Worm (Caenorhabditis elegans) whole organism, young adult: Measurements from ENCODE around the gene K02D3.1.

ENCODE experiments used
- C17E4.6 ChIP-seq: fragments of 200-800 bp; sonication (Bioruptor generic); IDR thresholded peaks from 2 replicates; pipeline ENCODE4 v1.3.6; 2022; ENCODE audit warnings: missing genetic modification reagents, missing genetic modification characterization, missing compliant biosample characterization
- F39B2.1 ChIP-seq: fragments of 200-800 bp; sonication (Bioruptor generic); IDR thresholded peaks from 2 replicates; pipeline ENCODE4 v1.3.6; 2022; ENCODE audit warnings: missing genetic modification reagents, missing genetic modification characterization, missing compliant biosample characterization
- F55B11.4 ChIP-seq: sonication (generic microtip); optimal IDR thresholded peaks from 2 replicates; lab custom pipeline; 2016; ENCODE audit warnings: missing compliant biosample characterization, missing genetic modification characterization, borderline replicate concordance; ENCODE audit not compliant: insufficient read depth
- F57A8.1 ChIP-seq: fragments of 200-800 bp; sonication (Bioruptor generic); optimal IDR thresholded peaks from 2 replicates; lab custom pipeline; 2018; ENCODE audit warnings: mild to moderate bottlenecking, missing genetic modification characterization, moderate library complexity, missing compliant biosample characterization
- F57C9.4 ChIP-seq: sonication (generic microtip); optimal IDR thresholded peaks from 2 replicates; lab custom pipeline; 2017; ENCODE audit warnings: mild to moderate bottlenecking, missing genetic modification characterization, missing compliant biosample characterization
- K11D2.4 ChIP-seq: fragments of 200-800 bp; sonication (Bioruptor generic); IDR thresholded peaks from 2 replicates; pipeline ENCODE4 v1.3.6; 2022; ENCODE audit warnings: missing genetic modification reagents, missing genetic modification characterization, missing compliant biosample characterization
- T07F8.4 ChIP-seq: sonication (generic microtip); optimal IDR thresholded peaks from 2 replicates; lab custom pipeline; 2016; ENCODE audit warnings: mild to moderate bottlenecking, missing genetic modification characterization, moderate library complexity, missing compliant biosample characterization
- Y53G8AR.9 ChIP-seq: fragments of 200-800 bp; sonication (Bioruptor generic); conservative IDR thresholded peaks from 2 replicates; pipeline ENCODE4 v1.3.6; 2022; ENCODE audit warnings: missing genetic modification reagents, missing genetic modification characterization, missing compliant biosample characterization
- Y56A3A.18 ChIP-seq: fragments of 200-800 bp; sonication (Bioruptor generic); IDR thresholded peaks from 2 replicates; pipeline ENCODE4 v1.3.6; 2022; ENCODE audit warnings: missing genetic modification reagents, missing genetic modification characterization, missing compliant biosample characterization
- Y67H2A.10 ChIP-seq: fragments of 200-800 bp; sonication (Bioruptor generic); conservative IDR thresholded peaks from 2 replicates; pipeline ENCODE4 v1.3.6; 2022; ENCODE audit warnings: missing genetic modification reagents, missing genetic modification characterization, missing compliant biosample characterization
- Y79H2A.3 ChIP-seq: fragments of 200-800 bp; sonication (Bioruptor generic); conservative IDR thresholded peaks from 2 replicates; pipeline ENCODE4 v1.3.6; 2022; ENCODE audit warnings: missing genetic modification reagents, missing genetic modification characterization, missing compliant biosample characterization
- ama-1 ChIP-seq, 3 experiments: fragments of 150-350 bp in 1 of 3; sonication (generic microtip) in 2 of 3; optimal IDR thresholded peaks; 2 replicates each; lab custom pipeline; 2014 to 2018; ENCODE audit warnings: missing biosample characterization in 2 of 3, missing genetic modification characterization in 2 of 3, missing genetic modification reagents in 2 of 3
- aptf-2 ChIP-seq: fragments of 200-800 bp; sonication (Bioruptor generic); conservative IDR thresholded peaks from 2 replicates; pipeline ENCODE4 v1.3.6; 2022; ENCODE audit warnings: missing genetic modification reagents, missing genetic modification characterization, missing compliant biosample characterization
- attf-3 ChIP-seq: fragments of 200-800 bp; sonication (Bioruptor generic); conservative IDR thresholded peaks from 2 replicates; pipeline ENCODE4 v1.3.6; 2022; ENCODE audit warnings: missing genetic modification reagents, missing genetic modification characterization, missing compliant biosample characterization
- bed-1 ChIP-seq: fragments of 200-800 bp; sonication (Bioruptor generic); IDR thresholded peaks from 2 replicates; pipeline ENCODE4 v1.3.6; 2022; ENCODE audit warnings: missing genetic modification reagents, missing genetic modification characterization, missing compliant biosample characterization
- ccch-3 ChIP-seq: fragments of 200-800 bp; sonication (Bioruptor generic); optimal IDR thresholded peaks from 2 replicates; lab custom pipeline; 2018; ENCODE audit warnings: mild to moderate bottlenecking, missing genetic modification characterization, missing compliant biosample characterization
- cebp-2 ChIP-seq: fragments of 200-800 bp; sonication (Bioruptor generic); IDR thresholded peaks from 2 replicates; pipeline ENCODE4 v1.3.6; 2022; ENCODE audit warnings: missing genetic modification characterization, missing compliant biosample characterization
- ceh-100 ChIP-seq: fragments of 200-800 bp; sonication (Bioruptor generic); IDR thresholded peaks from 2 replicates; pipeline ENCODE4 v1.3.6; 2022; ENCODE audit warnings: missing genetic modification reagents, missing genetic modification characterization, missing compliant biosample characterization
- ceh-27 ChIP-seq: fragments of 200-800 bp; sonication (Bioruptor generic); optimal IDR thresholded peaks from 2 replicates; lab custom pipeline; 2018; ENCODE audit warnings: mild to moderate bottlenecking, missing genetic modification characterization, moderate library complexity, missing compliant biosample characterization
- ceh-91 ChIP-seq: fragments of 200-800 bp; sonication (Bioruptor generic); IDR thresholded peaks from 2 replicates; pipeline ENCODE4 v1.3.6; 2022; ENCODE audit warnings: missing genetic modification reagents, missing genetic modification characterization, missing compliant biosample characterization
- chd-7 ChIP-seq: sonication (generic microtip); optimal IDR thresholded peaks from 2 replicates; lab custom pipeline; 2016; ENCODE audit warnings: mild to moderate bottlenecking, missing genetic modification characterization, moderate library complexity, missing compliant biosample characterization
- die-1 ChIP-seq: sonication (generic microtip); optimal IDR thresholded peaks from 2 replicates; lab custom pipeline; 2016; ENCODE audit warnings: missing genotype, mild to moderate bottlenecking, missing genetic modification characterization, missing compliant biosample characterization
- dox-1 ChIP-seq: fragments of 200-800 bp; sonication (Bioruptor generic); IDR thresholded peaks from 2 replicates; pipeline ENCODE4 v1.3.6; 2022; ENCODE audit warnings: missing genetic modification reagents, missing genetic modification characterization, missing compliant biosample characterization
- dpff-1 ChIP-seq: sonication (generic microtip); optimal IDR thresholded peaks from 2 replicates; lab custom pipeline; 2017; ENCODE audit warnings: mild to moderate bottlenecking, missing genetic modification characterization, missing compliant biosample characterization
- gei-17 ChIP-seq: fragments of 200-800 bp; sonication (Bioruptor generic); optimal IDR thresholded peaks from 2 replicates; lab custom pipeline; 2018; ENCODE audit warnings: mild to moderate bottlenecking, missing genetic modification characterization, missing compliant biosample characterization
- hmg-1.2 ChIP-seq: fragments of 200-800 bp; sonication (Bioruptor generic); IDR thresholded peaks from 2 replicates; pipeline ENCODE4 v1.3.6; 2022; ENCODE audit warnings: missing genetic modification reagents, missing genetic modification characterization, missing compliant biosample characterization
- hrde-1 ChIP-seq: sonication (generic microtip); optimal IDR thresholded peaks from 2 replicates; lab custom pipeline; 2016; ENCODE audit warnings: missing genetic modification characterization, mild to moderate bottlenecking, missing compliant biosample characterization, moderate library complexity, missing genotype, missing genetic modification reagents, borderline replicate concordance
- lin-54 ChIP-seq: fragments of 200-800 bp; sonication (Bioruptor generic); optimal IDR thresholded peaks from 2 replicates; lab custom pipeline; 2018; ENCODE audit warnings: mild to moderate bottlenecking, missing genetic modification characterization, missing compliant biosample characterization
- lsy-27 ChIP-seq: sonication (generic microtip); optimal IDR thresholded peaks from 2 replicates; lab custom pipeline; 2017; ENCODE audit warnings: missing genetic modification characterization, mild to moderate bottlenecking, missing compliant biosample characterization, antibody characterized with exemption, missing genotype, borderline replicate concordance; ENCODE audit not compliant: insufficient read depth
- madf-3 ChIP-seq: fragments of 200-800 bp; sonication (Bioruptor generic); IDR thresholded peaks from 2 replicates; pipeline ENCODE4 v1.3.6; 2022; ENCODE audit warnings: missing genetic modification reagents, missing genetic modification characterization, missing compliant biosample characterization
- madf-8 ChIP-seq: fragments of 200-800 bp; sonication (Bioruptor generic); conservative IDR thresholded peaks from 2 replicates; pipeline ENCODE4 v1.3.6; 2022; ENCODE audit warnings: missing genetic modification reagents, missing genetic modification characterization, missing compliant biosample characterization
- mcd-1 ChIP-seq: fragments of 200-800 bp; sonication (Bioruptor generic); IDR thresholded peaks from 2 replicates; pipeline ENCODE4 v1.3.6; 2022; ENCODE audit warnings: missing genetic modification reagents, missing genetic modification characterization, missing compliant biosample characterization
- nfya-1 ChIP-seq: sonication (generic microtip); optimal IDR thresholded peaks from 2 replicates; lab custom pipeline; 2017; ENCODE audit warnings: antibody characterized with exemption, missing compliant biosample characterization, missing genetic modification characterization, borderline replicate concordance; ENCODE audit not compliant: insufficient read depth
- nfya-2 ChIP-seq: fragments of 200-800 bp; sonication (Bioruptor generic); IDR thresholded peaks from 2 replicates; pipeline ENCODE4 v1.3.6; 2022; ENCODE audit warnings: missing genetic modification reagents, missing genetic modification characterization, missing compliant biosample characterization
- nfyb-1 ChIP-seq: fragments of 200-800 bp; sonication (Bioruptor generic); IDR thresholded peaks from 2 replicates; pipeline ENCODE4 v1.3.6; 2022; ENCODE audit warnings: missing genetic modification reagents, missing genetic modification characterization, missing compliant biosample characterization
- nhr-120 ChIP-seq: fragments of 200-800 bp; sonication (Bioruptor generic); IDR thresholded peaks from 2 replicates; pipeline ENCODE4 v1.3.6; 2022; ENCODE audit warnings: missing genetic modification characterization, missing compliant biosample characterization
- nhr-90 ChIP-seq: sonication (generic microtip); optimal IDR thresholded peaks from 2 replicates; lab custom pipeline; 2016; ENCODE audit warnings: missing genotype, mild to moderate bottlenecking, missing genetic modification characterization, missing compliant biosample characterization
- pbrm-1 ChIP-seq: fragments of 200-800 bp; sonication (Bioruptor generic); IDR thresholded peaks from 2 replicates; pipeline ENCODE4 v1.3.6; 2022; ENCODE audit warnings: missing genetic modification reagents, missing genetic modification characterization, missing compliant biosample characterization
- repo-1 ChIP-seq: sonication (generic microtip); optimal IDR thresholded peaks from 2 replicates; lab custom pipeline; 2017; ENCODE audit warnings: mild to moderate bottlenecking, missing genetic modification characterization, missing compliant biosample characterization
- sdz-38 ChIP-seq: sonication (generic microtip); optimal IDR thresholded peaks from 2 replicates; lab custom pipeline; 2016; ENCODE audit warnings: missing genotype, missing genetic modification characterization, missing compliant biosample characterization
- snpc-4 ChIP-seq, 5 experiments: fragments of 150-350 bp in 1 of 5; sonication (generic microtip) in 4 of 5; optimal IDR thresholded peaks; 2 replicates each; lab custom pipeline; 2014 to 2018; ENCODE audit warnings: missing genetic modification characterization in 5 of 5, missing biosample characterization in 3 of 5, antibody characterized with exemption in 2 of 5, mild to moderate bottlenecking in 2 of 5, missing compliant biosample characterization in 2 of 5, missing genotype in 2 of 5, moderate library complexity in 2 of 5, missing genetic modification reagents in 1 of 5
- tbp1 ChIP-seq: fragments of 200-800 bp; sonication (Bioruptor generic); optimal IDR thresholded peaks from 2 replicates; lab custom pipeline; 2018; ENCODE audit warnings: mild to moderate bottlenecking, missing genetic modification characterization, missing compliant biosample characterization
- xnd-1 ChIP-seq: sonication (generic microtip); optimal IDR thresholded peaks from 2 replicates; lab custom pipeline; 2016; ENCODE audit warnings: missing genotype, missing genetic modification reagents, missing genetic modification characterization, missing compliant biosample characterization
- zfh-2 ChIP-seq: fragments of 200-800 bp; sonication (Bioruptor generic); conservative IDR thresholded peaks from 2 replicates; pipeline ENCODE4 v1.3.6; 2022; ENCODE audit warnings: missing genetic modification reagents, missing genetic modification characterization, missing compliant biosample characterization
- ztf-22 ChIP-seq: fragments of 200-800 bp; sonication (Bioruptor generic); optimal IDR thresholded peaks from 2 replicates; lab custom pipeline; 2018; ENCODE audit warnings: mild to moderate bottlenecking, missing genetic modification characterization, moderate library complexity, missing compliant biosample characterization
- ztf-26 ChIP-seq: sonication (generic microtip); optimal IDR thresholded peaks from 2 replicates; lab custom pipeline; 2017; ENCODE audit warnings: missing genetic modification characterization, missing compliant biosample characterization
- ztf-28 ChIP-seq: fragments of 200-800 bp; sonication (Bioruptor generic); IDR thresholded peaks from 2 replicates; pipeline ENCODE4 v1.3.6; 2022; ENCODE audit warnings: missing genetic modification reagents, missing genetic modification characterization, missing compliant biosample characterization
- ztf-6 ChIP-seq: fragments of 200-800 bp; sonication (Bioruptor generic); IDR thresholded peaks from 2 replicates; pipeline ENCODE4 v1.3.6; 2022; ENCODE audit warnings: missing genetic modification reagents, missing genetic modification characterization, missing compliant biosample characterization

Gene K02D3.1

ce11 chrX:13687111-13687512 is 19.6 kb upstream of the K02D3.1 start (continued):
- TF ChIP-seq tbp1 (GFP tag; lab: Kevin White, UChicago): peak; percentile 10
- no peak for TF ChIP-seq nhr-120
- TF ChIP-seq ztf-22 (GFP tag; lab: Kevin White, UChicago): no peak
- no peak for TF ChIP-seq Y53G8AR.9
- no peak for TF ChIP-seq nfya-1 (tag; lab: Kevin White, UChicago)
- no peak for TF ChIP-seq C17E4.6
- TF ChIP-seq Y67H2A.10: no peak
- no peak for TF ChIP-seq madf-3 (GFP tag; lab: Robert Waterston, UW)
- no peak for TF ChIP-seq F39B2.1 (GFP tag; lab: Robert Waterston, UW)
- no peak for TF ChIP-seq nhr-90
- no peak for TF ChIP-seq cebp-2 (GFP tag; lab: Robert Waterston, UW)
- TF ChIP-seq F57C9.4 (tag; lab: Kevin White, UChicago): no peak
- no peak for TF ChIP-seq hrde-1
- TF ChIP-seq snpc-4 (GFP tag; optimal IDR thresholded peaks at IDR 0.05; lab: Kevin White, UChicago): no peak
- TF ChIP-seq snpc-4 (tag; optimal IDR thresholded peaks at IDR 0.05; lab: Kevin White, UChicago): peak in 2 of 4 experiments; percentile 3 to 41
- TF ChIP-seq mcd-1 (GFP tag; lab: Robert Waterston, UW): no peak
- no peak for TF ChIP-seq dpff-1
- peak; percentile 91 for TF ChIP-seq zfh-2 (GFP tag; lab: Robert Waterston, UW)
- TF ChIP-seq lsy-27: no peak
- no peak for TF ChIP-seq ztf-26
- no peak for TF ChIP-seq ccch-3 (GFP tag; lab: Kevin White, UChicago)
- no peak for TF ChIP-seq attf-3 (GFP tag; lab: Robert Waterston, UW)
- TF ChIP-seq ceh-100: no peak
- TF ChIP-seq ztf-6: no peak
- no peak for TF ChIP-seq Y56A3A.18
- TF ChIP-seq T07F8.4 (tag; lab: Kevin White, UChicago): no peak
- TF ChIP-seq lin-54 (GFP tag; lab: Kevin White, UChicago): peak; percentile 3
- no peak for TF ChIP-seq repo-1 (tag; lab: Kevin White, UChicago)
- no peak for TF ChIP-seq ztf-28
- TF ChIP-seq dox-1: peak; percentile 77; the same call in 1 of the 2 replicates
- no peak for TF ChIP-seq F57A8.1 (GFP tag; lab: Kevin White, UChicago)
- TF ChIP-seq ama-1 (optimal IDR thresholded peaks at IDR 0.05; lab: Kevin White, UChicago): no peak
- no peak for TF ChIP-seq ama-1 (GFP tag; optimal IDR thresholded peaks at IDR 0.05; lab: Kevin White, UChicago)
- no peak for TF ChIP-seq bed-1 (GFP tag; lab: Robert Waterston, UW)
- no peak for TF ChIP-seq nfya-2
- TF ChIP-seq hmg-1.2 (GFP tag; lab: Robert Waterston, UW): peak; percentile 91
- no peak for TF ChIP-seq aptf-2 (GFP tag; lab: Robert Waterston, UW)
- no peak for TF ChIP-seq sdz-38 (tag; lab: Kevin White, UChicago)
- peak; percentile 29; the same call in 1 of the 2 replicates for TF ChIP-seq K11D2.4
- no peak for TF ChIP-seq die-1 (tag; lab: Kevin White, UChicago)
- TF ChIP-seq ceh-27 (GFP tag; lab: Kevin White, UChicago): peak; percentile 74
- TF ChIP-seq xnd-1: no peak
- peak; percentile 50; the same call in 1 of the 2 replicates for TF ChIP-seq pbrm-1 (GFP tag; lab: Robert Waterston, UW)
- TF ChIP-seq ceh-91 (GFP tag; lab: Robert Waterston, UW): no peak
- no peak for TF ChIP-seq Y79H2A.3 (GFP tag; lab: Robert Waterston, UW)
- TF ChIP-seq F55B11.4: no peak
- no peak for TF ChIP-seq madf-8
- TF ChIP-seq chd-7 (tag; lab: Kevin White, UChicago): peak; percentile 40
- peak; percentile 22 for TF ChIP-seq gei-17 (GFP tag; lab: Kevin White, UChicago)
- peak; percentile 42; the same call in 1 of the 2 replicates for TF ChIP-seq nfyb-1
